Worm (Caenorhabditis elegans) whole organism, L3 larva: Measurements from ENCODE around the gene R04D3.3.

Experiments used
- ceh-9 ChIP-seq: sonication (generic microtip); optimal IDR thresholded peaks from 2 replicates; lab custom pipeline; 2018; ENCODE audit warnings: missing biosample characterization, missing genetic modification characterization
- egl-27 ChIP-seq: sonication (generic microtip); optimal IDR thresholded peaks from 4 replicates; lab custom pipeline; 2017; ENCODE audit warnings: missing biosample characterization, missing genetic modification reagents, missing genetic modification characterization
- hmg-11 ChIP-seq: sonication (generic microtip); optimal IDR thresholded peaks from 2 replicates; lab custom pipeline; 2016; ENCODE audit warnings: missing genetic modification characterization, missing compliant biosample characterization
- pha-4 ChIP-seq: fragments of 150-350 bp; optimal IDR thresholded peaks from 2 replicates; lab custom pipeline; 2014; ENCODE audit warnings: missing biosample characterization, missing genetic modification reagents, missing genetic modification characterization

DNA sequence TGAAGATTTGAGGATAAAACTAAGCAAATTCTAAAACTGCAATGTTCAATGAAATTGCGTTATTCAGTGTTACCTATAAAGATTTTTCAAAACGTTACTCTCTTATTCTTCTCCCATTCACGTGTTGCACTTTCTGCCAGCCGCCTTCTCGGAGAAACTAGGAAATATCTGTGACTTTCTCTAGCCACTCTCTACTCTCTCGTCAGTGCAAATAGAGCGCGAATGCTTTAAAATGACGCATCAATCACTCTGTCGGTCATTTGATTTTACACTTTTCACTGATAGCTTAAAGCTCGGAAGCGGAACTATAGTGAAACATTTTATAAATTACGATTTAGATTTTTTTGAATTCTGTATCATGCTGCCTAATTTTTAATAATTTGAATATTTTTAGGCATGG is 38.4 kb upstream of the R04D3.3 start:
- peak; percentile 77 for TF ChIP-seq pha-4
- TF ChIP-seq ceh-9: no peak
- TF ChIP-seq hmg-11 (tag; lab: Kevin White, UChicago): peak; percentile 26
- TF ChIP-seq egl-27 (tag; lab: Kevin White, UChicago): no peak
